Fruit fly (Drosophila melanogaster) whole organism, embryonic: ENCODE results near the gene Zir.
A peak's percentile ranks its signal among the peaks of the same experiment; 100 is the strongest.

ENCODE experiments used
- Ada2b ChIP-seq: fragments of 200-800 bp; sonication (Bioruptor generic); IDR thresholded peaks from 2 replicates; pipeline ENCODE4 v1.3.6; 2022; ENCODE audit warnings: missing biosample characterization, missing genetic modification characterization
- CG10267 ChIP-seq: fragments of 200-800 bp; sonication (Bioruptor generic); optimal IDR thresholded peaks from 2 replicates; lab custom pipeline; 2018; ENCODE audit warnings: missing biosample characterization, mild to moderate bottlenecking, missing genetic modification characterization, moderate library complexity
- CG12219 ChIP-seq: fragments of 200-800 bp; sonication (Bioruptor generic); optimal IDR thresholded peaks from 3 replicates; lab custom pipeline; 2018; ENCODE audit warnings: missing biosample characterization, mild to moderate bottlenecking, missing genetic modification characterization
- CG13894 ChIP-seq: fragments of 200-800 bp; sonication (Bioruptor generic); optimal IDR thresholded peaks from 3 replicates; lab custom pipeline; 2018; ENCODE audit warnings: missing biosample characterization, mild to moderate bottlenecking, missing genetic modification characterization, moderate library complexity
- CG16779 ChIP-seq: fragments of 200-800 bp; sonication (Bioruptor generic); IDR thresholded peaks from 2 replicates; pipeline ENCODE4 v1.3.6; 2022; ENCODE audit warnings: missing biosample characterization, missing genetic modification characterization
- CG2875 ChIP-seq: fragments of 200-800 bp; sonication (Bioruptor generic); optimal IDR thresholded peaks from 2 replicates; lab custom pipeline; 2017; ENCODE audit warnings: missing biosample characterization, mild to moderate bottlenecking, missing genetic modification characterization, missing genetic modification reagents
- CG3163 ChIP-seq: fragments of 200-800 bp; sonication (Bioruptor generic); optimal IDR thresholded peaks from 3 replicates; lab custom pipeline; 2016; ENCODE audit warnings: missing biosample characterization, missing genetic modification characterization
- CG33557 ChIP-seq: fragments of 200-800 bp; sonication (Bioruptor generic); optimal IDR thresholded peaks from 2 replicates; lab custom pipeline; 2019; ENCODE audit warnings: missing biosample characterization, mild to moderate bottlenecking, missing genetic modification characterization, moderate library complexity
- CG34376 ChIP-seq: fragments of 200-800 bp; sonication (Bioruptor generic); optimal IDR thresholded peaks from 2 replicates; lab custom pipeline; 2018; ENCODE audit warnings: missing biosample characterization, mild to moderate bottlenecking, missing genetic modification characterization
- CG6175 ChIP-seq: fragments of 200-800 bp; sonication (Bioruptor generic); IDR thresholded peaks from 3 replicates; pipeline ENCODE4 v1.3.6; 2022; ENCODE audit warnings: missing biosample characterization, missing genetic modification characterization
- CG6791 ChIP-seq: fragments of 200-800 bp; sonication (Bioruptor generic); IDR thresholded peaks from 3 replicates; pipeline ENCODE4 v1.3.6; 2022; ENCODE audit warnings: missing biosample characterization, missing genetic modification characterization; ENCODE audit not compliant: partially characterized antibody
- CG9817 ChIP-seq: fragments of 200-800 bp; sonication (Bioruptor generic); optimal IDR thresholded peaks from 2 replicates; lab custom pipeline; 2018; ENCODE audit warnings: missing biosample characterization, mild to moderate bottlenecking, missing genetic modification characterization, moderate library complexity
- Dek ChIP-seq: fragments of 200-800 bp; sonication (Bioruptor generic); optimal IDR thresholded peaks from 3 replicates; lab custom pipeline; 2019; ENCODE audit warnings: missing biosample characterization, mild to moderate bottlenecking, missing genetic modification characterization, moderate library complexity
- Dll ChIP-seq: fragments of 200-800 bp; sonication (Bioruptor generic); IDR thresholded peaks from 4 replicates; pipeline ENCODE4 v1.3.6; 2022; ENCODE audit warnings: missing biosample characterization, missing genetic modification characterization; ENCODE audit not compliant: partially characterized antibody
- Doc2 ChIP-seq: fragments of 200-800 bp; sonication (Bioruptor generic); IDR thresholded peaks from 2 replicates; pipeline ENCODE4 v1.3.6; 2022; ENCODE audit warnings: missing biosample characterization, missing genetic modification characterization
- Fer2 ChIP-seq: fragments of 200-800 bp; sonication (Bioruptor generic); optimal IDR thresholded peaks from 2 replicates; lab custom pipeline; 2018; ENCODE audit warnings: missing biosample characterization, mild to moderate bottlenecking, missing genetic modification characterization, moderate library complexity
- Hey ChIP-seq: fragments of 200-800 bp; sonication (Bioruptor generic); optimal IDR thresholded peaks from 3 replicates; lab custom pipeline; 2018; ENCODE audit warnings: missing biosample characterization, mild to moderate bottlenecking, missing genetic modification characterization
- HmgZ ChIP-seq: fragments of 200-800 bp; sonication (Bioruptor generic); optimal IDR thresholded peaks from 2 replicates; lab custom pipeline; 2018; ENCODE audit warnings: missing biosample characterization, mild to moderate bottlenecking, missing genetic modification characterization
- Hsf ChIP-seq: fragments of 200-800 bp; sonication (Bioruptor generic); optimal IDR thresholded peaks from 3 replicates; lab custom pipeline; 2016; ENCODE audit warnings: missing biosample characterization, missing genetic modification characterization
- MTF-1 ChIP-seq: fragments of 200-800 bp; sonication (Bioruptor generic); optimal IDR thresholded peaks from 2 replicates; lab custom pipeline; 2018; ENCODE audit warnings: missing biosample characterization, mild to moderate bottlenecking, missing genetic modification characterization, borderline replicate concordance
- Med ChIP-seq: fragments of 200-800 bp; sonication (Bioruptor generic); peaks from one replicate; lab custom pipeline; 2016; ENCODE audit warnings: missing biosample characterization, missing genetic modification characterization, mild to moderate bottlenecking, inconsistent platforms, moderate library complexity
- Nf-YA ChIP-seq: fragments of 200-800 bp; sonication (Bioruptor generic); IDR thresholded peaks from 2 replicates; pipeline ENCODE4 v1.3.6; 2022; ENCODE audit warnings: missing biosample characterization, missing genetic modification characterization
- Pdp1 ChIP-seq, 2 experiments: fragments of 200-800 bp; sonication (Bioruptor generic); optimal IDR thresholded peaks; 3 replicates each; lab custom pipeline; 2016; ENCODE audit warnings: missing biosample characterization in 2 of 2, missing genetic modification characterization in 2 of 2, mild to moderate bottlenecking in 1 of 2, moderate library complexity in 1 of 2
- Rx ChIP-seq: fragments of 200-800 bp; sonication (Bioruptor generic); IDR thresholded peaks from 2 replicates; pipeline ENCODE4 v1.3.6; 2022; ENCODE audit warnings: missing biosample characterization, missing genetic modification characterization
- Scr ChIP-seq: fragments of 200-800 bp; sonication (Bioruptor generic); IDR thresholded peaks from 2 replicates; pipeline ENCODE4 v1.3.6; 2022; ENCODE audit warnings: missing biosample characterization, missing genetic modification characterization; ENCODE audit not compliant: partially characterized antibody
- Sin3A ChIP-seq: fragments of >200 bp; optimal IDR thresholded peaks from 2 replicates; lab custom pipeline; 2018
- bsh ChIP-seq, 2 experiments: fragments of 200-800 bp; sonication (Bioruptor generic); optimal IDR thresholded peaks; 2 replicates each; lab custom pipeline; 2017 to 2018; ENCODE audit warnings: mild to moderate bottlenecking in 2 of 2, missing biosample characterization in 2 of 2, missing genetic modification characterization in 2 of 2, moderate library complexity in 1 of 2
- cad ChIP-seq: fragments of >200 bp; optimal IDR thresholded peaks from 2 replicates; lab custom pipeline; 2017; ENCODE audit warnings: missing biosample characterization, missing genetic modification characterization
- chn ChIP-seq: fragments of 200-800 bp; sonication (Bioruptor generic); optimal IDR thresholded peaks from 2 replicates; lab custom pipeline; 2016; ENCODE audit warnings: missing biosample characterization, missing genetic modification characterization
- croc ChIP-seq: fragments of 200-800 bp; sonication (Bioruptor generic); conservative IDR thresholded peaks from 3 replicates; pipeline ENCODE4 v1.3.6; 2022; ENCODE audit warnings: missing biosample characterization, missing genetic modification characterization
- crp ChIP-seq, 2 experiments: fragments of 200-800 bp; sonication (Bioruptor generic); optimal IDR thresholded peaks; 2 replicates in 1 of 2; 3 replicates in 1 of 2; lab custom pipeline; 2017; ENCODE audit warnings: missing biosample characterization in 2 of 2, missing genetic modification characterization in 2 of 2, mild to moderate bottlenecking in 1 of 2, moderate library complexity in 1 of 2
- cwo ChIP-seq: fragments of 200-800 bp; sonication (Bioruptor generic); optimal IDR thresholded peaks from 3 replicates; lab custom pipeline; 2017; ENCODE audit warnings: missing biosample characterization, missing genetic modification characterization, mild to moderate bottlenecking, moderate library complexity, missing genetic modification reagents
- dpn ChIP-seq, 2 experiments: fragments of 200-800 bp; sonication (Bioruptor generic); optimal IDR thresholded peaks; 3 replicates each; lab custom pipeline; 2016; ENCODE audit warnings: missing biosample characterization in 2 of 2, missing genetic modification characterization in 2 of 2
- ewg ChIP-seq: fragments of 200-800 bp; sonication (Bioruptor generic); optimal IDR thresholded peaks from 3 replicates; lab custom pipeline; 2017; ENCODE audit warnings: mild to moderate bottlenecking, missing biosample characterization, missing genetic modification reagents, missing genetic modification characterization
- ftz-f1 ChIP-seq: fragments of 200-800 bp; sonication (Bioruptor generic); optimal IDR thresholded peaks from 2 replicates; lab custom pipeline; 2016; ENCODE audit warnings: missing biosample characterization, missing genetic modification characterization
- gfzf ChIP-seq: fragments of 200-800 bp; sonication (Bioruptor generic); optimal IDR thresholded peaks from 2 replicates; lab custom pipeline; 2016; ENCODE audit warnings: missing biosample characterization, mild to moderate bottlenecking, missing genetic modification characterization, moderate library complexity
- grn ChIP-seq: fragments of 200-800 bp; sonication (Bioruptor generic); optimal IDR thresholded peaks from 3 replicates; lab custom pipeline; 2017; ENCODE audit warnings: missing biosample characterization, missing genetic modification characterization
- gsb ChIP-seq: fragments of 200-800 bp; sonication (Bioruptor generic); IDR thresholded peaks from 2 replicates; pipeline ENCODE4 v1.3.6; 2022; ENCODE audit warnings: missing biosample characterization, missing genetic modification characterization
- hb ChIP-seq: fragments of 200-800 bp; sonication (Bioruptor generic); IDR thresholded peaks from 3 replicates; pipeline ENCODE4 v1.3.6; 2022; ENCODE audit warnings: missing biosample characterization, missing genetic modification characterization; ENCODE audit not compliant: partially characterized antibody
- inv ChIP-seq: fragments of 200-800 bp; sonication (Bioruptor generic); IDR thresholded peaks from 2 replicates; pipeline ENCODE4 v1.3.6; 2022; ENCODE audit warnings: missing biosample characterization, missing genetic modification characterization; ENCODE audit not compliant: partially characterized antibody
- klu ChIP-seq: fragments of 200-800 bp; sonication (Bioruptor generic); IDR thresholded peaks from 2 replicates; pipeline ENCODE4 v1.3.6; 2022; ENCODE audit warnings: missing biosample characterization, missing genetic modification characterization
- maf-S ChIP-seq: fragments of 200-800 bp; sonication (Bioruptor generic); optimal IDR thresholded peaks from 2 replicates; lab custom pipeline; 2016; ENCODE audit warnings: missing biosample characterization, missing genetic modification characterization
- nmo ChIP-seq: fragments of 200-800 bp; sonication (Bioruptor generic); optimal IDR thresholded peaks from 2 replicates; lab custom pipeline; 2018; ENCODE audit warnings: missing biosample characterization, mild to moderate bottlenecking, missing genetic modification characterization, moderate library complexity
- nom ChIP-seq: fragments of 200-800 bp; sonication (Bioruptor generic); optimal IDR thresholded peaks from 2 replicates; lab custom pipeline; 2017; ENCODE audit warnings: missing biosample characterization, missing genetic modification characterization, mild to moderate bottlenecking, moderate library complexity, missing genetic modification reagents
- sens-2 ChIP-seq: fragments of 200-800 bp; sonication (Bioruptor generic); IDR thresholded peaks from 2 replicates; pipeline ENCODE4 v1.3.6; 2022; ENCODE audit warnings: missing biosample characterization, missing genetic modification characterization
- slp2 ChIP-seq: fragments of 200-800 bp; sonication (Bioruptor generic); optimal IDR thresholded peaks from 2 replicates; lab custom pipeline; 2016; ENCODE audit warnings: missing biosample characterization, missing genetic modification characterization
- sug ChIP-seq: fragments of 200-800 bp; optimal IDR thresholded peaks from 2 replicates; lab custom pipeline; 2019; ENCODE audit warnings: missing biosample characterization, mild to moderate bottlenecking, missing genetic modification characterization, moderate library complexity

The Zir gene

DNA sequence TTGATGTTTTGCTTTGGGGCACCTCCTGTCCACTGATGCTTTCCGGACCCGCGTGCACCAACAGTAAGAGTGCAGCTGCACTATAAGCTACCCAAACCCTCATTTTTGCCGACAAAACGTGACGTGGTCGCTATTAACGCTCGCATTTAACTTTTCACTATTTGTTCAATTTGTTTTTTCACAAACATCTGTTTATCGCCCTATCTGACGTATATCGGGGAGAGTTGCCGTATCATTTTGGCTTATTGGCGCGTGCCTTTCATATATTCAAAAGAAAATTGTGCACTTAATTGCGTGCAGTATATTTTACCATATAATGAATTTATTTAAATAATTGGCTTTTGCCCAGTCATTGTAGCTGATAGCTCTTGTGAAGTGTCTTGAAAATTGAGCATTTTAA, 12.0 kb downstream of the Zir start, which contains the start of the genes Nhe1 and Sam-S (continued):
- TF ChIP-seq croc (GFP tag; lab: Robert Waterston, UW) = no peak
- no peak for TF ChIP-seq klu
- no peak for TF ChIP-seq HmgZ
- TF ChIP-seq nmo (GFP tag; lab: Kevin White, UChicago) = no peak
- no peak for TF ChIP-seq maf-S (GFP tag; lab: Kevin White, UChicago)
- no peak for TF ChIP-seq MTF-1 (GFP tag; lab: Kevin White, UChicago)
- no peak for TF ChIP-seq CG9817
- TF ChIP-seq Doc2 = no peak
- TF ChIP-seq CG16779 = no peak
- no peak for TF ChIP-seq CG10267 (tag; lab: Kevin White, UChicago)
- no peak for TF ChIP-seq Dek (tag; lab: Kevin White, UChicago)
- no peak for TF ChIP-seq sens-2 (GFP tag; lab: Robert Waterston, UW)
- TF ChIP-seq Fer2 (tag; lab: Kevin White, UChicago) = no peak
- TF ChIP-seq CG2875 (GFP tag; lab: Kevin White, UChicago) = no peak
- TF ChIP-seq cad = no peak
- peak; percentile 43; the same call in 1 of the 4 replicates for TF ChIP-seq Dll (GFP tag; lab: Robert Waterston, UW)
- no peak for TF ChIP-seq nom
- TF ChIP-seq CG13894 (tag; lab: Kevin White, UChicago) = no peak
- TF ChIP-seq slp2 (GFP tag; lab: Kevin White, UChicago) = no peak
- no peak for TF ChIP-seq CG3163 (GFP tag; lab: Kevin White, UChicago)
- peak in 1 of 2 experiments; percentile 78 for TF ChIP-seq crp (GFP tag; optimal IDR thresholded peaks at IDR 0.05; lab: Kevin White, UChicago)
- no peak for TF ChIP-seq ewg (GFP tag; lab: Kevin White, UChicago)
- TF ChIP-seq chn (GFP tag; lab: Kevin White, UChicago) = no peak
- TF ChIP-seq bsh (GFP tag; optimal IDR thresholded peaks at IDR 0.05; lab: Kevin White, UChicago) = no peak
- TF ChIP-seq cwo (GFP tag; lab: Kevin White, UChicago) = no peak
- no peak for TF ChIP-seq Rx

DNA sequence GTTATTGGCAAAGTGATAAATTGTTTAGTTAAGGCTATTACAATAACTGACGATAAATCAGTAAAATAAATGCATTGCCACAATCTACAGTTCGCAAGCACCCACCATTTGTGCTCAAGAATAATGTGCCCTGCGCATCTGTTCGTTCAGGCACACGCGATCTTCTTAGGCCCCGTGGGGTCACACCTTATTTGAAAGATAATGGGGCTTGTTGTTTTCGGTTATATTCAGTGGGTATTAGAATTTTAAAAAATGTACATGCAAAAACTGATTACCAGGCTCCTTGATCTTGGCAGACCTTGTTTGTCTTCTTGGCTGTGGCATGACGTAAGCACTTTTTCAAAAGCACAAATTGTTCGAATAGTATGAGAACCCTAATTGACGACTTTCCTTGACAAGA, 12.5 kb downstream of the Zir start:
- TF ChIP-seq Scr (GFP tag; lab: Robert Waterston, UW) (no peak), gfzf (GFP tag; lab: Kevin White, UChicago) (peak; percentile 25), Hsf (GFP tag; lab: Kevin White, UChicago) (no peak), sug (tag; lab: Kevin White, UChicago) (peak; percentile 81), grn (GFP tag; lab: Kevin White, UChicago) (no peak), CG6175 (GFP tag; lab: Robert Waterston, UW) (no peak), Sin3A (lab: Kevin White, UChicago) (no peak), CG12219 (no peak), Pdp1 (GFP tag; optimal IDR thresholded peaks at IDR 0.05; lab: Kevin White, UChicago) (peak in 1 of 2 experiments; percentile 48), gsb (GFP tag; lab: Robert Waterston, UW) (no peak), HmgZ (no peak), inv (GFP tag; lab: Robert Waterston, UW) (no peak), Ada2b (GFP tag; lab: Robert Waterston, UW) (no peak), CG34376 (GFP tag; lab: Kevin White, UChicago) (peak; percentile 42), ftz-f1 (GFP tag; lab: Kevin White, UChicago) (no peak), Hey (no peak), Nf-YA (GFP tag; lab: Robert Waterston, UW) (no peak), Med (GFP tag; lab: Kevin White, UChicago) (peak; percentile 38), hb (GFP tag; lab: Robert Waterston, UW) (no peak), CG33557 (GFP tag; lab: Kevin White, UChicago) (no peak), dpn (GFP tag; optimal IDR thresholded peaks at IDR 0.05; lab: Kevin White, UChicago) (no peak), CG6791 (GFP tag; lab: Robert Waterston, UW) (0 out of 3 replicates have a peak, but pooled peaks have one; percentile 9)
